Worm (Caenorhabditis elegans) whole organism, young adult: ENCODE measurements around the gene his-48.

Experiments used
- C06A6.2 ChIP-seq: fragments of 200-800 bp; sonication (Bioruptor generic); conservative IDR thresholded peaks from 2 replicates; pipeline ENCODE4 v1.3.6; 2022; ENCODE audit warnings: missing genetic modification characterization, missing compliant biosample characterization
- F49E8.2 ChIP-seq: sonication (generic microtip); optimal IDR thresholded peaks from 3 replicates; lab custom pipeline; 2017; ENCODE audit warnings: missing genetic modification characterization, mild to moderate bottlenecking, missing compliant biosample characterization, antibody characterized with exemption, moderate library complexity; ENCODE audit not compliant: insufficient read depth
- T07F8.4 ChIP-seq: sonication (generic microtip); optimal IDR thresholded peaks from 2 replicates; lab custom pipeline; 2016; ENCODE audit warnings: mild to moderate bottlenecking, missing genetic modification characterization, moderate library complexity, missing compliant biosample characterization
- ZK185.1 ChIP-seq: sonication (generic microtip); optimal IDR thresholded peaks from 2 replicates; lab custom pipeline; 2016; ENCODE audit warnings: mild to moderate bottlenecking, missing genetic modification characterization, missing compliant biosample characterization; ENCODE audit not compliant: poor library complexity, severe bottlenecking
- ama-1 ChIP-seq, 3 experiments: fragments of 150-350 bp in 1 of 3; sonication (generic microtip) in 2 of 3; optimal IDR thresholded peaks; 2 replicates each; lab custom pipeline; 2014 to 2018; ENCODE audit warnings: missing biosample characterization in 2 of 3, missing genetic modification characterization in 2 of 3, missing genetic modification reagents in 2 of 3
- ets-4 ChIP-seq: fragments of 200-800 bp; sonication (Bioruptor generic); optimal IDR thresholded peaks from 2 replicates; lab custom pipeline; 2018; ENCODE audit warnings: mild to moderate bottlenecking, missing genetic modification characterization, missing compliant biosample characterization
- hmg-20 ChIP-seq: fragments of 200-800 bp; sonication (Bioruptor generic); IDR thresholded peaks from 2 replicates; pipeline ENCODE4 v1.3.6; 2022; ENCODE audit warnings: missing genetic modification reagents, missing genetic modification characterization, missing compliant biosample characterization
- lin-35 ChIP-seq, 3 experiments: fragments of 150-350 bp in 2 of 3; sonication (generic microtip) in 1 of 3; optimal IDR thresholded peaks; 2 replicates each; lab custom pipeline; 2014 to 2018; ENCODE audit warnings: missing biosample characterization in 3 of 3, missing genetic modification characterization in 3 of 3, missing genetic modification reagents in 3 of 3
- madf-6 ChIP-seq: fragments of 200-800 bp; sonication (Bioruptor generic); IDR thresholded peaks from 2 replicates; pipeline ENCODE4 v1.3.6; 2022; ENCODE audit warnings: missing genetic modification reagents, missing genetic modification characterization, missing compliant biosample characterization
- pbrm-1 ChIP-seq: fragments of 200-800 bp; sonication (Bioruptor generic); IDR thresholded peaks from 2 replicates; pipeline ENCODE4 v1.3.6; 2022; ENCODE audit warnings: missing genetic modification reagents, missing genetic modification characterization, missing compliant biosample characterization
- sea-2 ChIP-seq: fragments of 200-800 bp; sonication (Bioruptor generic); IDR thresholded peaks from 2 replicates; pipeline ENCODE4 v1.3.6; 2022; ENCODE audit warnings: missing genetic modification characterization, missing compliant biosample characterization
- snpc-1.3 ChIP-seq: sonication (generic microtip); optimal IDR thresholded peaks from 2 replicates; lab custom pipeline; 2017; ENCODE audit warnings: missing genetic modification characterization, mild to moderate bottlenecking, missing compliant biosample characterization, antibody characterized with exemption, moderate library complexity, missing genotype, missing genetic modification reagents; ENCODE audit not compliant: insufficient read depth

ce11 chrIV:11348822-11349221 lies 24.3 kb downstream of the his-48 start:
- TF ChIP-seq ZK185.1 (tag; lab: Kevin White, UChicago) (no peak), pbrm-1 (no peak), sea-2 (GFP tag; lab: Robert Waterston, UW) (no peak), C06A6.2 (GFP tag; lab: Robert Waterston, UW) (no peak), ets-4 (GFP tag; lab: Kevin White, UChicago) (no peak), T07F8.4 (tag; lab: Kevin White, UChicago) (no peak), hmg-20 (GFP tag; lab: Robert Waterston, UW) (no peak), madf-6 (GFP tag; lab: Robert Waterston, UW) (no peak), ama-1 (optimal IDR thresholded peaks at IDR 0.05; lab: Kevin White, UChicago) (no peak), ama-1 (GFP tag; optimal IDR thresholded peaks at IDR 0.05; lab: Kevin White, UChicago) (no peak), F49E8.2 (tag; lab: Kevin White, UChicago) (no peak), lin-35 (GFP tag; optimal IDR thresholded peaks at IDR 0.05; lab: Kevin White, UChicago) (no peak), snpc-1.3 (no peak)
